Fruit fly (Drosophila melanogaster) whole organism, adult: ENCODE results near the gene Cyp4d1.

ENCODE experiments used
- CG11617 ChIP-seq: fragments of 200-800 bp; sonication (Bioruptor generic); optimal IDR thresholded peaks from 2 replicates; lab custom pipeline; 2017; ENCODE audit warnings: mild to moderate bottlenecking, missing biosample characterization, missing genetic modification reagents, missing genetic modification characterization
- CG1620 ChIP-seq: fragments of 200-800 bp; sonication (Bioruptor generic); optimal IDR thresholded peaks from 2 replicates; lab custom pipeline; 2016; ENCODE audit warnings: missing biosample characterization, missing genetic modification characterization
- CG5204 ChIP-seq: fragments of 200-800 bp; sonication (Bioruptor generic); optimal IDR thresholded peaks from 2 replicates; lab custom pipeline; 2016; ENCODE audit warnings: missing biosample characterization, missing genetic modification characterization
- Clk ChIP-seq: fragments of 200-800 bp; sonication (Bioruptor generic); optimal IDR thresholded peaks from 2 replicates; lab custom pipeline; 2017; ENCODE audit warnings: missing biosample characterization, missing genetic modification characterization
- Crg-1 ChIP-seq: fragments of 200-800 bp; sonication (Bioruptor generic); optimal IDR thresholded peaks from 2 replicates; lab custom pipeline; 2016; ENCODE audit warnings: missing biosample characterization, missing genetic modification characterization
- bab1 ChIP-seq: fragments of 200-800 bp; sonication (Bioruptor generic); optimal IDR thresholded peaks from 3 replicates; lab custom pipeline; 2019; ENCODE audit warnings: missing biosample characterization, mild to moderate bottlenecking, missing genetic modification characterization, moderate library complexity
- cnc ChIP-seq, 2 experiments: fragments of >200 bp; optimal IDR thresholded peaks; 2 replicates each; lab custom pipeline; 2017
- kay ChIP-seq: fragments of 200-800 bp; sonication (Bioruptor generic); peaks from one replicate; lab custom pipeline; 2016; ENCODE audit warnings: missing biosample characterization, missing genetic modification characterization, borderline replicate concordance
- pad ChIP-seq: fragments of 200-800 bp; sonication (Bioruptor generic); optimal IDR thresholded peaks from 3 replicates; lab custom pipeline; 2017; ENCODE audit warnings: missing biosample characterization, missing genetic modification characterization, mild to moderate bottlenecking, moderate library complexity, missing genetic modification reagents

- no peak for TF ChIP-seq bab1 (GFP tag; lab: Kevin White, UChicago)
- no peak for TF ChIP-seq CG11617 (GFP tag; lab: Kevin White, UChicago)
- no peak for TF ChIP-seq pad
- TF ChIP-seq CG5204, result no peak
- no peak for TF ChIP-seq Crg-1 (GFP tag; lab: Kevin White, UChicago)
- TF ChIP-seq CG1620 (GFP tag; lab: Kevin White, UChicago), result no peak
- no peak for TF ChIP-seq Clk (GFP tag; lab: Kevin White, UChicago)
- no peak for TF ChIP-seq kay (GFP tag; lab: Kevin White, UChicago)
- TF ChIP-seq cnc (optimal IDR thresholded peaks at IDR 0.05; lab: Kevin White, UChicago), result no peak
Observed at dm6 chrX:2112660-2113059, 49.3 kb downstream of the Cyp4d1 start.
